Worm (Caenorhabditis elegans): ENCODE results near the gene twk-46.
"Not testable (repeated sequence)": the region's sequence is repeated elsewhere in the genome, so short reads cannot be mapped to it uniquely, and the experiment has no call there.

twk-46 gene

ce11 chrV:19087426-19087825 lies 27.5 kb downstream of the twk-46 start, which contains the start of gene nhr-145:
Gene nhr-145, plus strand, starts transcription at chrV:19087723.
- TF ChIP-seq somi-1 (GFP tag; optimal IDR thresholded peaks at IDR 0.05) (no peak), fkh-3 (tag; optimal IDR thresholded peaks at IDR 0.05) (no peak), F55B11.4 (tag; optimal IDR thresholded peaks at IDR 0.05; ENCODE audit: borderline replicate concordance, insufficient read depth) (no peak), pha-4 (tag; optimal IDR thresholded peaks at IDR 0.05) (no peak), lir-1 (GFP tag; conservative IDR thresholded peaks at IDR 0.05) (no peak), ztf-6 (GFP tag; IDR thresholded peaks at IDR 0.05) (no peak), F22D6.2 (tag; optimal IDR thresholded peaks at IDR 0.05) (no peak), nhr-120 (GFP tag; IDR thresholded peaks at IDR 0.05) (no peak), nhr-27 (tag; optimal IDR thresholded peaks at IDR 0.05) (no peak), unc-62 (GFP tag; optimal IDR thresholded peaks at IDR 0.05) (no peak)

- no peak; the same call in 1 of the 2 replicates for TF ChIP-seq zfh-2 (GFP tag; conservative IDR thresholded peaks at IDR 0.05)
- peak; percentile 33; the same call in 1 of the 2 replicates for TF ChIP-seq egrh-3 (GFP tag; IDR thresholded peaks at IDR 0.05)
- TF ChIP-seq rpc-1 (optimal IDR thresholded peaks at IDR 0.05), result no peak
- peak; percentile 41 for TF ChIP-seq rpc-1 (tag; optimal IDR thresholded peaks at IDR 0.05)
- TF ChIP-seq tbp1 (GFP tag; optimal IDR thresholded peaks at IDR 0.05), result peak; percentile 21
Observed at ce11 chrV:19090885-19091284, 30.9 kb downstream of the twk-46 start.

- TF ChIP-seq attf-3 (GFP tag; conservative IDR thresholded peaks at IDR 0.05), result peak; percentile 69
Observed at ce11 chrV:19094572-19094971, 34.6 kb downstream of the twk-46 start.

ce11 chrV:19099504-19099903 lies 39.5 kb downstream of the twk-46 start:
- TF ChIP-seq hlh-12 (tag; optimal IDR thresholded peaks at IDR 0.05) (no peak), ztf-26 (tag; optimal IDR thresholded peaks at IDR 0.05) (no peak), F10E7.11 (tag; optimal IDR thresholded peaks at IDR 0.05) (no peak), F55B11.4 (tag; optimal IDR thresholded peaks at IDR 0.05; ENCODE audit: borderline replicate concordance, insufficient read depth) (no peak), F22D6.2 (tag; optimal IDR thresholded peaks at IDR 0.05) (no peak), dox-1 (GFP tag; IDR thresholded peaks at IDR 0.05) (no peak), ztf-25 (GFP tag; IDR thresholded peaks at IDR 0.05) (no peak), B0336.3 (GFP tag; IDR thresholded peaks at IDR 0.05) (no peak), ceh-79 (tag; optimal IDR thresholded peaks at IDR 0.05) (no peak), F52B5.7 (tag; optimal IDR thresholded peaks at IDR 0.05) (no peak), hlh-26 (GFP tag; conservative IDR thresholded peaks at IDR 0.05) (no peak), nhr-80 (tag; optimal IDR thresholded peaks at IDR 0.05) (no peak), ets-4 (GFP tag; optimal IDR thresholded peaks at IDR 0.05) (no peak), akir-1 (GFP tag; optimal IDR thresholded peaks at IDR 0.05) (no peak), pbrm-1 (GFP tag; IDR thresholded peaks at IDR 0.05) (no peak)

ce11 chrV:19101589-19102201 lies 41.7 kb downstream of the twk-46 start, which contains the start of gene zhp-4:
Gene zhp-4, minus strand, starts transcription at chrV:19101786.
- TF ChIP-seq ztf-22 (GFP tag; optimal IDR thresholded peaks at IDR 0.05); lin-35 (GFP tag; optimal IDR thresholded peaks at IDR 0.05); ztf-26 (tag; optimal IDR thresholded peaks at IDR 0.05): not testable (repeated sequence)

- TF ChIP-seq D2030.7 (GFP tag; IDR thresholded peaks at IDR 0.05) (no peak), dox-1 (GFP tag; IDR thresholded peaks at IDR 0.05) (no peak), unc-62 (GFP tag; optimal IDR thresholded peaks at IDR 0.05) (no peak), ceh-58 (GFP tag; IDR thresholded peaks at IDR 0.05) (no peak), Y79H2A.3 (GFP tag; conservative IDR thresholded peaks at IDR 0.05) (no peak)
Observed at ce11 chrV:19107065-19107464, 47.1 kb downstream of the twk-46 start.

Data from whole organism, young adult.